Worm (Caenorhabditis elegans): ENCODE results near the gene K08C7.7.

- no peak for TF ChIP-seq B0261.1 (tag; optimal IDR thresholded peaks at IDR 0.05)
- no peak for TF ChIP-seq snpc-4 (GFP tag; optimal IDR thresholded peaks at IDR 0.05)
- TF ChIP-seq snpc-4 (tag; optimal IDR thresholded peaks at IDR 0.05): no peak
- TF ChIP-seq ccch-3 (GFP tag; optimal IDR thresholded peaks at IDR 0.05): no peak
- no peak for TF ChIP-seq efl-1 (GFP tag; optimal IDR thresholded peaks at IDR 0.05)
- no peak for TF ChIP-seq sdz-38 (tag; optimal IDR thresholded peaks at IDR 0.05)
- no peak for TF ChIP-seq die-1 (tag; optimal IDR thresholded peaks at IDR 0.05)
These were observed 18.0 kb downstream of the K08C7.7 start, which contains the start of gene fmo-2 for ce11 chrIV:10682155-10682749.
